Fruit fly (Drosophila melanogaster): ENCODE results near the gene ATPsynE.

The ATPsynE gene

DNA sequence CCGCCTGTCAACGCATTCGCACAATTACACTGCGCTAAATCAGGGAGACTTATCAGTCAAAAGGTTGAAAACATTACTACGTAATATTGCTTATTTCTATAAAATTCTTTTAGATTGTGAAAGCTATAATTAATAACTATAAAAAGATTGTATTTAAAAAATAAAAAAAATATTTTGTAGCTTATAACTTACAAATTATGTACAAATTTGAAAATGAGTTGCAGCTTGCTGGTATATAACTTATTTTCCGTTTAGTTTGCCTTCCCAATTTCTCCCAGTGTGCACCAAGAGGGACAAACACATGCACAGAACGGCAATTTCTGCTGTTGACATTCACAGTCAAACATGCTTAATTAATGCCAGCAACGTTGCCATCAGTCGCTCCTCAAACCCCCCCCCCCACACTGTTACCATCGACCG is 27.0 kb downstream of the ATPsynE start (continued):
- no peak for TF ChIP-seq slou (GFP tag; optimal IDR thresholded peaks at IDR 0.05)
- TF ChIP-seq CG11723 (GFP tag; optimal IDR thresholded peaks at IDR 0.05) = no peak
- peak; percentile 85 for TF ChIP-seq Sox100B (GFP tag; optimal IDR thresholded peaks at IDR 0.05)
- peak; percentile 72 for TF ChIP-seq ind (GFP tag; optimal IDR thresholded peaks at IDR 0.05)
- TF ChIP-seq BtbVII (GFP tag; optimal IDR thresholded peaks at IDR 0.05) = peak; percentile 86
- TF ChIP-seq CG11085 (GFP tag; IDR thresholded peaks at IDR 0.05) = 0 out of 2 replicates have a peak, but pooled peaks have one; percentile 21
- 0 out of 2 replicates have a peak, but pooled peaks have one; percentile 16 for TF ChIP-seq CG11696 (GFP tag; IDR thresholded peaks at IDR 0.05)
- peak; percentile 62; the same call in 1 of the 3 replicates for TF ChIP-seq croc (GFP tag; conservative IDR thresholded peaks at IDR 0.05)
- TF ChIP-seq CG16813 (GFP tag; IDR thresholded peaks at IDR 0.05; ENCODE audit: partially characterized antibody) = no peak
- peak; percentile 76 for TF ChIP-seq tgo (GFP tag; IDR thresholded peaks at IDR 0.05)
- TF ChIP-seq Antp (GFP tag; optimal IDR thresholded peaks at IDR 0.05) = no peak
- peak; percentile 56 for TF ChIP-seq CG10209 (GFP tag; optimal IDR thresholded peaks at IDR 0.05)
- TF ChIP-seq bcd (GFP tag; optimal IDR thresholded peaks at IDR 0.05) = peak; percentile 76
- peak; percentile 41; the same call in 1 of the 2 replicates for TF ChIP-seq vvl (GFP tag; IDR thresholded peaks at IDR 0.05)
- TF ChIP-seq gcm2 (GFP tag; optimal IDR thresholded peaks at IDR 0.05) = no peak
- TF ChIP-seq CG18262 (tag; optimal IDR thresholded peaks at IDR 0.05) = peak; percentile 81
- TF ChIP-seq fru (optimal IDR thresholded peaks at IDR 0.05) = no peak
- TF ChIP-seq CG6765 (GFP tag; optimal IDR thresholded peaks at IDR 0.05) = peak; percentile 71
- peak; percentile 39 for TF ChIP-seq CG2120 (GFP tag; optimal IDR thresholded peaks at IDR 0.05)
- peak; percentile 64; the same call in 1 of the 3 replicates for TF ChIP-seq CG7357 (GFP tag; IDR thresholded peaks at IDR 0.05)
- TF ChIP-seq chm (GFP tag; IDR thresholded peaks at IDR 0.05) = no peak
- TF ChIP-seq Chrac-16 (GFP tag; optimal IDR thresholded peaks at IDR 0.05) = peak; percentile 12
- TF ChIP-seq Hr78 (GFP tag; optimal IDR thresholded peaks at IDR 0.05) = peak in 1 of 2 experiments; percentile 27
- TF ChIP-seq ash1 (GFP tag; optimal IDR thresholded peaks at IDR 0.05) = no peak
- peak; percentile 3 for TF ChIP-seq CG18764 (GFP tag; optimal IDR thresholded peaks at IDR 0.05)
- TF ChIP-seq slbo (GFP tag; IDR thresholded peaks at IDR 0.05) = peak; percentile 68
- TF ChIP-seq trem (tag; optimal IDR thresholded peaks at IDR 0.05) = peak; percentile 41
- peak; percentile 64 for TF ChIP-seq gsb-n (tag; optimal IDR thresholded peaks at IDR 0.05)
- no peak for TF ChIP-seq CG4730 (GFP tag; IDR thresholded peaks at IDR 0.05)
- TF ChIP-seq Hey (tag; optimal IDR thresholded peaks at IDR 0.05) = no peak
- no peak for TF ChIP-seq br (optimal IDR thresholded peaks at IDR 0.05)
- peak; percentile 74 for TF ChIP-seq CG6854 (GFP tag; optimal IDR thresholded peaks at IDR 0.05)
- peak; percentile 63 for TF ChIP-seq Dek (tag; optimal IDR thresholded peaks at IDR 0.05)
- peak; percentile 70 for TF ChIP-seq CG12391 (tag; optimal IDR thresholded peaks at IDR 0.05)
- peak; percentile 23 for TF ChIP-seq zen (tag; optimal IDR thresholded peaks at IDR 0.05)
- TF ChIP-seq CG11504 (tag; optimal IDR thresholded peaks at IDR 0.05) = peak; percentile 91
- TF ChIP-seq peb (GFP tag; IDR thresholded peaks at IDR 0.05) = no peak
- no peak for TF ChIP-seq CG11456 (GFP tag; IDR thresholded peaks at IDR 0.05)
- peak in 1 of 2 experiments; percentile 21 for TF ChIP-seq Eip74EF (GFP tag; optimal IDR thresholded peaks at IDR 0.05)
- no peak for TF ChIP-seq CG7928 (GFP tag; optimal IDR thresholded peaks at IDR 0.05)
- TF ChIP-seq Ssrp (tag; optimal IDR thresholded peaks at IDR 0.05) = peak; percentile 65
- peak; percentile 4 for TF ChIP-seq Hsf (GFP tag; optimal IDR thresholded peaks at IDR 0.05)
- TF ChIP-seq MBD-R2 (GFP tag; IDR thresholded peaks at IDR 0.05) = no peak
- TF ChIP-seq her (GFP tag; optimal IDR thresholded peaks at IDR 0.05) = no peak
- TF ChIP-seq al (GFP tag; IDR thresholded peaks at IDR 0.05) = peak; percentile 46
- TF ChIP-seq CG12155 (GFP tag; optimal IDR thresholded peaks at IDR 0.05) = peak; percentile 19
- TF ChIP-seq CG30020 (tag; optimal IDR thresholded peaks at IDR 0.05) = peak; percentile 5
- TF ChIP-seq ttk (GFP tag; IDR thresholded peaks at IDR 0.05) = peak; percentile 52
- no peak for TF ChIP-seq Dfd (GFP tag; optimal IDR thresholded peaks at IDR 0.05)
- peak; percentile 36 for TF ChIP-seq CG8281 (tag; optimal IDR thresholded peaks at IDR 0.05)
- TF ChIP-seq Jarid2 (GFP tag; optimal IDR thresholded peaks at IDR 0.05) = peak; percentile 44
